Worm (Caenorhabditis elegans) whole organism, L1 larva: ENCODE results near the gene btb-9.
"Not testable (repeated sequence)": the region's sequence is repeated elsewhere in the genome, so short reads cannot be mapped to it uniquely, and the experiment has no call there.

Source experiments
- ceh-8 ChIP-seq: fragments of 200-800 bp; sonication (Bioruptor generic); optimal IDR thresholded peaks from 2 replicates; lab custom pipeline; 2018; ENCODE audit warnings: mild to moderate bottlenecking, missing genetic modification characterization, moderate library complexity, missing compliant biosample characterization
- elt-3 ChIP-seq, 6 experiments: fragments of 150-350 bp in 1 of 6; sonication (generic microtip); optimal IDR thresholded peaks; 2 replicates each; lab custom pipeline; 2017 to 2018; ENCODE audit warnings: missing biosample characterization in 6 of 6, missing genetic modification characterization in 6 of 6, inconsistent platforms in 1 of 6
- fkh-10 ChIP-seq: sonication (generic microtip); optimal IDR thresholded peaks from 2 replicates; lab custom pipeline; 2017; ENCODE audit warnings: missing biosample characterization, missing genetic modification reagents, missing genetic modification characterization
- lsy-2 ChIP-seq, 2 experiments: fragments of 150-350 bp; optimal IDR thresholded peaks; 2 replicates each; lab custom pipeline; 2014; ENCODE audit warnings: missing biosample characterization in 2 of 2, missing genetic modification characterization in 2 of 2
- nhr-11 ChIP-seq: fragments of 150-350 bp; optimal IDR thresholded peaks from 2 replicates; lab custom pipeline; 2014; ENCODE audit warnings: missing biosample characterization, missing genetic modification characterization
- nhr-12 ChIP-seq: sonication (generic microtip); optimal IDR thresholded peaks from 2 replicates; lab custom pipeline; 2017; ENCODE audit warnings: missing biosample characterization, missing genetic modification characterization
- nhr-237 ChIP-seq: fragments of 150-350 bp; optimal IDR thresholded peaks from 2 replicates; lab custom pipeline; 2014; ENCODE audit warnings: missing biosample characterization, missing genetic modification characterization
- skn-1 ChIP-seq: fragments of 150-350 bp; optimal IDR thresholded peaks from 2 replicates; lab custom pipeline; 2014; ENCODE audit warnings: missing biosample characterization, missing genetic modification characterization

DNA sequence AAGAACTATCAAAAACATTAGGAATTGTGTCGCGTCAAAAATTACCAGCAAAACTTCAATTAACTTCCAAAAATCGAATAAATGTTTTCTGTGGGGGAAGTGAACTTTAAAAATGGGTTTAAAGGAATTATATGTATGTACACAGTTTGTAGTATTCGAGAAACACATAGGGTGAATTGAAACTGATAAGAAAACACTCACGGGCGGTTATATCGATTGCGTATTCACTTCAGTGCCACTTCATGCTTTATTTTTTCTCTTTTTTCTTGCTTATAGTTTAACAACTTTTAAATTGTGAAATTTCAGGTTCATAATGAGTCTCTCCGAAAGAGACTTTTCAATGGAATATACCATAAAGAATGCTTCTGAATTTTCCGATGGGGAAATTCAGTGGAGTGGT lies 46.9 kb downstream of the btb-9 start, which contains the start of gene F36H5.14:
- TF ChIP-seq lsy-2 (tag; optimal IDR thresholded peaks at IDR 0.05; lab: Kevin White, UChicago); nhr-237 (tag; lab: Kevin White, UChicago); skn-1 (tag; lab: Kevin White, UChicago); ceh-8 (GFP tag; lab: Kevin White, UChicago); elt-3 (tag; optimal IDR thresholded peaks at IDR 0.05; lab: Kevin White, UChicago); nhr-11 (tag; lab: Kevin White, UChicago); nhr-12 (tag; lab: Kevin White, UChicago); fkh-10 (GFP tag; lab: Kevin White, UChicago): not testable (repeated sequence)
